Worm (Caenorhabditis elegans): ENCODE results near the gene cut-4.

Gene cut-4

ce11 chrII:10480043-10480442, 44.1 kb downstream of the cut-4 start:
- TF ChIP-seq sem-4 (tag; optimal IDR thresholded peaks at IDR 0.05) (no peak), Y55F3AM.14 (GFP tag; optimal IDR thresholded peaks at IDR 0.05) (no peak), nhr-23 (tag; optimal IDR thresholded peaks at IDR 0.05) (no peak), ceh-82 (tag; optimal IDR thresholded peaks at IDR 0.05) (no peak), alr-1 (tag; optimal IDR thresholded peaks at IDR 0.05) (no peak), unc-62 (GFP tag; optimal IDR thresholded peaks at IDR 0.05) (no peak), F13H6.1 (tag; optimal IDR thresholded peaks at IDR 0.05) (no peak), lin-13 (GFP tag; optimal IDR thresholded peaks at IDR 0.05) (no peak), elt-3 (tag; optimal IDR thresholded peaks at IDR 0.05) (no peak), C34F6.9 (tag; optimal IDR thresholded peaks at IDR 0.05) (no peak)

- TF ChIP-seq mdl-1 (tag; optimal IDR thresholded peaks at IDR 0.05), result no peak
- TF ChIP-seq snpc-4 (tag; optimal IDR thresholded peaks at IDR 0.05), result no peak
- TF ChIP-seq nhr-77 (tag; optimal IDR thresholded peaks at IDR 0.05), result no peak
- TF ChIP-seq fos-1 (tag; optimal IDR thresholded peaks at IDR 0.05), result peak; percentile 28
- no peak for TF ChIP-seq Y55F3AM.14 (GFP tag; optimal IDR thresholded peaks at IDR 0.05)
Observed at ce11 chrII:10481824-10482556, 46.1 kb downstream of the cut-4 start, which contains the start of the genes clec-60 and ZK666.11. Gene clec-60 (minus strand): TSS chrII:10481874. Gene ZK666.11 (plus strand): TSS chrII:10482522.

DNA sequence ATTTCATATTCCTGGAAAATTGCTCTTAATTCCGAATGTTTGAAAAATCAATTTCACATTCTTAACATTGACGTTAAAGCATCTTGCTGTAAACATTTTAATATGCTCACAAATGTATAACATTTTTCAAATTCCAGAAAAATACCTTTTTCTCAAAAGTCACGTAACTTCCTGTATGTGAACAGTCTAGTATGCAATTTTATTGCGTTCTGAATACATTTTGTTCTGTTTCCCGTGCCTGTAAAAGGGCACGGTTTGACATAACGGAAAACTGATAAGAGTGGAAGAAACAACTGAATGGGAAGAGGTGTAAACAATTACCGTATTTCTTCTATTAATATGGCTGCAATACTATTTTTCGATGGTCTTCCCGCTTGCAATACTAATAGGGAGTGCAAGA, 47.0 kb downstream of the cut-4 start:
- TF ChIP-seq nhr-23 (tag; optimal IDR thresholded peaks at IDR 0.05), result no peak
- peak; percentile 24 for TF ChIP-seq fos-1 (tag; optimal IDR thresholded peaks at IDR 0.05)

- no peak for TF ChIP-seq nhr-25 (tag; optimal IDR thresholded peaks at IDR 0.05)
- no peak for TF ChIP-seq ceh-82 (tag; optimal IDR thresholded peaks at IDR 0.05)
Observed at ce11 chrII:10483860-10484259, 47.9 kb downstream of the cut-4 start.

ce11 chrII:10485640-10486039, 49.7 kb downstream of the cut-4 start:
- TF ChIP-seq nhr-237 (tag; optimal IDR thresholded peaks at IDR 0.05) (no peak), elt-3 (tag; optimal IDR thresholded peaks at IDR 0.05) (no peak), lin-11 (tag; optimal IDR thresholded peaks at IDR 0.05) (no peak), fos-1 (tag; optimal IDR thresholded peaks at IDR 0.05) (peak; percentile 55), sem-4 (tag; optimal IDR thresholded peaks at IDR 0.05) (no peak), ceh-16 (tag; optimal IDR thresholded peaks at IDR 0.05) (no peak)

DNA sequence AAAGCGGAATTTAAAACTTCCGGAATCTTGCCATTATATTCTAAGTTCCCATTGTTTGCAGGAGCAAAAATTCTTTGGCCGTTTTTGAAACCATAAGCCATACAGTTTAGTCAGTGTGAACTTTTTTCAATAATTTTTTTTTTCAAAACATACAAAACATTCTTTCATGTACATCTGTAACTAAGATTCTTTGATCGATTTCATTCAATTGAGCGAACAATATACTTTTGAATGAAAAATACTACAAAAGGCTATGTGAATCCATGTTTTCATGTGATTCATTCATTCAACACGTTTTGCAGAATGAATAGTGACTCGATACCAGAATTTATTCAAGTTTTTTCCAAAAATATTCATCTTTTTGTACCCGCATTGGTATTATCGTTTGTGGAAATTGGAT, 50.8 kb downstream of the cut-4 start, which contains the start of gene ZK666.15:
ZK666.15 (plus strand) TSS at position 301 of the 400 bp plus-strand sequence.
- no peak for TF ChIP-seq nhr-21 (tag; optimal IDR thresholded peaks at IDR 0.05)
- no peak for TF ChIP-seq zag-1 (tag; optimal IDR thresholded peaks at IDR 0.05)
- no peak for TF ChIP-seq blmp-1 (tag; optimal IDR thresholded peaks at IDR 0.05; ENCODE audit: insufficient read depth)
- TF ChIP-seq dmd-4 (tag; optimal IDR thresholded peaks at IDR 0.05), result no peak
- TF ChIP-seq ceh-16 (tag; optimal IDR thresholded peaks at IDR 0.05), result no peak
- no peak for TF ChIP-seq ZK546.5 (tag; optimal IDR thresholded peaks at IDR 0.05)
- no peak for TF ChIP-seq elt-3 (tag; optimal IDR thresholded peaks at IDR 0.05)
- no peak for TF ChIP-seq nhr-10 (tag; optimal IDR thresholded peaks at IDR 0.05)
- no peak for TF ChIP-seq snpc-4 (tag; optimal IDR thresholded peaks at IDR 0.05)
- TF ChIP-seq ztf-11 (tag; optimal IDR thresholded peaks at IDR 0.05), result no peak
- TF ChIP-seq mdl-1 (tag; optimal IDR thresholded peaks at IDR 0.05), result no peak
- no peak for TF ChIP-seq ztf-4 (tag; optimal IDR thresholded peaks at IDR 0.05)
- TF ChIP-seq lin-13 (GFP tag; optimal IDR thresholded peaks at IDR 0.05), result no peak

All from whole organism, L2 larva.